Worm (Caenorhabditis elegans) whole organism, L2 larva: ENCODE results near the gene T27E4.5.

Source experiments
- C34F6.9 ChIP-seq: fragments of 150-350 bp; optimal IDR thresholded peaks from 2 replicates; lab custom pipeline; 2014; ENCODE audit warnings: missing biosample characterization, missing genetic modification characterization
- F13H6.1 ChIP-seq: sonication (generic microtip); optimal IDR thresholded peaks from 2 replicates; lab custom pipeline; 2016; ENCODE audit warnings: missing genetic modification characterization, missing compliant biosample characterization
- ZK546.5 ChIP-seq: sonication (generic microtip); optimal IDR thresholded peaks from 2 replicates; lab custom pipeline; 2017; ENCODE audit warnings: missing biosample characterization, missing genetic modification characterization
- ama-1 ChIP-seq: fragments of 150-350 bp; optimal IDR thresholded peaks from 2 replicates; lab custom pipeline; 2018; ENCODE audit warnings: inconsistent platforms
- blmp-1 ChIP-seq: sonication (generic microtip); optimal IDR thresholded peaks from 2 replicates; lab custom pipeline; 2017; ENCODE audit warnings: missing genetic modification characterization, mild to moderate bottlenecking, missing compliant biosample characterization, antibody characterized with exemption, moderate library complexity; ENCODE audit not compliant: insufficient read depth
- ceh-16 ChIP-seq: fragments of 150-350 bp; optimal IDR thresholded peaks from 2 replicates; lab custom pipeline; 2014; ENCODE audit warnings: missing biosample characterization, missing genetic modification characterization
- dmd-4 ChIP-seq: sonication (generic microtip); optimal IDR thresholded peaks from 2 replicates; lab custom pipeline; 2017; ENCODE audit warnings: missing biosample characterization, missing genetic modification characterization
- egl-27 ChIP-seq: sonication (generic microtip); optimal IDR thresholded peaks from 3 replicates; lab custom pipeline; 2017; ENCODE audit warnings: missing biosample characterization, missing genetic modification reagents, missing genetic modification characterization
- fos-1 ChIP-seq: fragments of 150-350 bp; optimal IDR thresholded peaks from 2 replicates; lab custom pipeline; 2014; ENCODE audit warnings: missing biosample characterization, missing genetic modification characterization
- gmeb-1 ChIP-seq: fragments of 150-350 bp; optimal IDR thresholded peaks from 2 replicates; lab custom pipeline; 2014; ENCODE audit warnings: missing biosample characterization, missing genetic modification characterization
- lin-11 ChIP-seq: fragments of 150-350 bp; sonication (generic microtip); optimal IDR thresholded peaks from 2 replicates; lab custom pipeline; 2014; ENCODE audit warnings: missing biosample characterization, missing genetic modification characterization, inconsistent platforms, mixed read lengths
- lin-13 ChIP-seq: fragments of 150-350 bp; optimal IDR thresholded peaks from 2 replicates; lab custom pipeline; 2014; ENCODE audit warnings: missing biosample characterization, missing genetic modification reagents, missing genetic modification characterization
- lin-39 ChIP-seq: fragments of 150-350 bp; optimal IDR thresholded peaks from 2 replicates; lab custom pipeline; 2014; ENCODE audit warnings: missing biosample characterization, missing genetic modification reagents, missing genetic modification characterization
- mab-5 ChIP-seq: fragments of 150-350 bp; optimal IDR thresholded peaks from 2 replicates; lab custom pipeline; 2014; ENCODE audit warnings: missing biosample characterization, missing genetic modification characterization
- mbf-1 ChIP-seq: sonication (generic microtip); optimal IDR thresholded peaks from 2 replicates; lab custom pipeline; 2017; ENCODE audit warnings: missing biosample characterization, missing genetic modification characterization
- mdl-1 ChIP-seq, 2 experiments: fragments of 150-350 bp in 1 of 2; sonication (generic microtip) in 1 of 2; optimal IDR thresholded peaks; 2 replicates each; lab custom pipeline; 2017; ENCODE audit warnings: missing biosample characterization in 2 of 2, missing genetic modification characterization in 2 of 2
- nhr-10 ChIP-seq: sonication (generic microtip); optimal IDR thresholded peaks from 2 replicates; lab custom pipeline; 2017; ENCODE audit warnings: missing biosample characterization, missing genetic modification characterization
- nhr-11 ChIP-seq: fragments of 150-350 bp; optimal IDR thresholded peaks from 2 replicates; lab custom pipeline; 2014; ENCODE audit warnings: missing biosample characterization, missing genetic modification characterization
- nhr-12 ChIP-seq: fragments of 150-350 bp; optimal IDR thresholded peaks from 2 replicates; lab custom pipeline; 2014; ENCODE audit warnings: missing biosample characterization, missing genetic modification characterization
- nhr-129 ChIP-seq: fragments of 150-350 bp; optimal IDR thresholded peaks from 2 replicates; lab custom pipeline; 2014; ENCODE audit warnings: missing biosample characterization, missing genetic modification characterization
- nhr-21 ChIP-seq: fragments of 150-350 bp; optimal IDR thresholded peaks from 2 replicates; lab custom pipeline; 2014; ENCODE audit warnings: missing biosample characterization, missing genetic modification characterization
- nhr-23 ChIP-seq: fragments of 150-350 bp; optimal IDR thresholded peaks from 2 replicates; lab custom pipeline; 2014; ENCODE audit warnings: missing biosample characterization, missing genetic modification reagents, missing genetic modification characterization
- nhr-237 ChIP-seq: fragments of 150-350 bp; optimal IDR thresholded peaks from 2 replicates; lab custom pipeline; 2014; ENCODE audit warnings: missing biosample characterization, missing genetic modification characterization
- nhr-25 ChIP-seq: fragments of 150-350 bp; sonication (generic microtip); optimal IDR thresholded peaks from 3 replicates; lab custom pipeline; 2014; ENCODE audit warnings: missing biosample characterization, missing genetic modification characterization
- nhr-6 ChIP-seq: fragments of 150-350 bp; optimal IDR thresholded peaks from 2 replicates; lab custom pipeline; 2014; ENCODE audit warnings: missing biosample characterization, missing genetic modification characterization
- nhr-77 ChIP-seq: fragments of 150-350 bp; optimal IDR thresholded peaks from 2 replicates; lab custom pipeline; 2014; ENCODE audit warnings: missing biosample characterization, missing genetic modification characterization
- peb-1 ChIP-seq: fragments of 150-350 bp; optimal IDR thresholded peaks from 2 replicates; lab custom pipeline; 2014; ENCODE audit warnings: missing biosample characterization, missing genetic modification characterization
- sem-4 ChIP-seq: fragments of 150-350 bp; optimal IDR thresholded peaks from 2 replicates; lab custom pipeline; 2014; ENCODE audit warnings: missing biosample characterization, missing genetic modification reagents, missing genetic modification characterization
- skn-1 ChIP-seq: sonication (generic microtip); optimal IDR thresholded peaks from 2 replicates; lab custom pipeline; 2017; ENCODE audit warnings: missing biosample characterization, missing genetic modification characterization
- sma-3 ChIP-seq: sonication (generic microtip); optimal IDR thresholded peaks from 2 replicates; lab custom pipeline; 2016; ENCODE audit warnings: missing genetic modification reagents, missing genetic modification characterization, missing compliant biosample characterization
- unc-39 ChIP-seq: fragments of 150-350 bp; optimal IDR thresholded peaks from 2 replicates; lab custom pipeline; 2014; ENCODE audit warnings: missing biosample characterization, missing genetic modification characterization
- unc-55 ChIP-seq: fragments of 150-350 bp; sonication (generic microtip); optimal IDR thresholded peaks from 3 replicates; lab custom pipeline; 2014; ENCODE audit warnings: missing biosample characterization, missing genetic modification reagents, missing genetic modification characterization
- unc-62 ChIP-seq: fragments of 150-350 bp; optimal IDR thresholded peaks from 2 replicates; lab custom pipeline; 2014; ENCODE audit warnings: missing biosample characterization, missing genetic modification reagents, missing genetic modification characterization
- zag-1 ChIP-seq: fragments of 150-350 bp; optimal IDR thresholded peaks from 2 replicates; lab custom pipeline; 2014; ENCODE audit warnings: missing biosample characterization, missing genetic modification characterization
- ztf-1 ChIP-seq: fragments of 200-800 bp; sonication (Bioruptor generic); conservative IDR thresholded peaks from 2 replicates; pipeline ENCODE4 v1.3.6; 2022; ENCODE audit warnings: missing genetic modification characterization, missing compliant biosample characterization
- ztf-4 ChIP-seq: fragments of 150-350 bp; optimal IDR thresholded peaks from 2 replicates; lab custom pipeline; 2014; ENCODE audit warnings: missing biosample characterization, missing genetic modification characterization

Gene T27E4.5

DNA sequence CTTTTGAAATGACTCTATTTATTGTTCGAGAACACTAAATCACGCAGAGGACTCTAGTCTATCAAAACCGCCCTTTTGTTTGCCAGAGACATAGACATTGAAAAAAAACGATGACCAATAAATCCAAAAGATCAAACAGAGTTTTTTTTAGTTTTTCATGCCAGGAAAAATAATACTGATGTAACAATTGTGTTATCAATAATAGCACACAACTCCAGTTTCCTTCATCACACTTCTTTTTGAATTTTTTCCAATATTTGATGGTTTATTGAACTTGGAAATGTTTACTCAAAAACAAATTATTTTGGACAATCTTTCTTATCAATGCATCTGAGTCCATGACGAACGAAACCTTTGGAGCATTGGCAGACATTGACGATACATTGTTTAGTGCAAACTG, 15.6 kb downstream of the T27E4.5 start, which contains the start of gene C25E10.8:
C25E10.8 (minus strand) TSS at position 101 of the 400 bp plus-strand sequence.
- TF ChIP-seq ama-1 (no peak), nhr-25 (tag; lab: Kevin White, UChicago) (no peak), nhr-237 (tag; lab: Kevin White, UChicago) (no peak), nhr-77 (tag; lab: Kevin White, UChicago) (no peak), ZK546.5 (tag; lab: Kevin White, UChicago) (no peak), nhr-10 (tag; lab: Kevin White, UChicago) (no peak), zag-1 (tag; lab: Kevin White, UChicago) (no peak), F13H6.1 (no peak), ztf-1 (no peak), unc-62 (GFP tag; lab: Kevin White, UChicago) (no peak), nhr-23 (tag; lab: Kevin White, UChicago) (no peak), unc-39 (tag; lab: Kevin White, UChicago) (no peak), dmd-4 (tag; lab: Kevin White, UChicago) (no peak), blmp-1 (no peak), lin-39 (no peak)

- TF ChIP-seq F13H6.1 (no peak), mdl-1 (tag; optimal IDR thresholded peaks at IDR 0.05; lab: Kevin White, UChicago) (no peak), ztf-4 (no peak), sma-3 (GFP tag; lab: Kevin White, UChicago) (no peak), mbf-1 (tag; lab: Kevin White, UChicago) (no peak), nhr-129 (tag; lab: Kevin White, UChicago) (no peak), peb-1 (tag; lab: Kevin White, UChicago) (no peak), fos-1 (no peak), sem-4 (tag; lab: Kevin White, UChicago) (no peak), ama-1 (no peak), egl-27 (no peak), ZK546.5 (tag; lab: Kevin White, UChicago) (no peak), skn-1 (no peak), unc-55 (no peak), gmeb-1 (tag; lab: Kevin White, UChicago) (no peak), nhr-6 (tag; lab: Kevin White, UChicago) (no peak), mab-5 (tag; lab: Kevin White, UChicago) (no peak), lin-13 (GFP tag; lab: Kevin White, UChicago) (no peak)
Measured at ce11 chrV:9053235-9053634, 16.3 kb downstream of the T27E4.5 start.

- no peak for TF ChIP-seq ama-1
- no peak for TF ChIP-seq nhr-129 (tag; lab: Kevin White, UChicago)
- TF ChIP-seq nhr-12, result no peak
Measured at ce11 chrV:9051100-9051499, 18.5 kb downstream of the T27E4.5 start, which contains the start of gene C25E10.7. C25E10.7 (minus strand) TSS chrV:9051200.

ce11 chrV:9049271-9049670, 20.3 kb downstream of the T27E4.5 start:
- TF ChIP-seq lin-11 (tag; lab: Kevin White, UChicago) (no peak), C34F6.9 (tag; lab: Kevin White, UChicago) (no peak), unc-62 (GFP tag; lab: Kevin White, UChicago) (no peak), ceh-16 (no peak), nhr-11 (tag; lab: Kevin White, UChicago) (no peak), F13H6.1 (no peak), dmd-4 (tag; lab: Kevin White, UChicago) (no peak), gmeb-1 (tag; lab: Kevin White, UChicago) (no peak), peb-1 (tag; lab: Kevin White, UChicago) (no peak), nhr-10 (tag; lab: Kevin White, UChicago) (no peak)

ce11 chrV:9047555-9048049, 22.0 kb downstream of the T27E4.5 start, which contains the start of gene C25E10.17:
C25E10.17 (minus strand) TSS chrV:9047605.
- TF ChIP-seq sma-3 (GFP tag; lab: Kevin White, UChicago), result no peak
- peak; percentile 26 for TF ChIP-seq nhr-21 (tag; lab: Kevin White, UChicago)
